Worm (Caenorhabditis elegans) whole organism, L2 larva: ENCODE data around the gene pcn-1.
A peak's percentile ranks its signal among the peaks of the same experiment; 100 is the strongest.

Experiments
- C34F6.9 ChIP-seq: fragments of 150-350 bp; optimal IDR thresholded peaks from 2 replicates; lab custom pipeline; 2014; ENCODE audit warnings: missing biosample characterization, missing genetic modification characterization
- F13H6.1 ChIP-seq: sonication (generic microtip); optimal IDR thresholded peaks from 2 replicates; lab custom pipeline; 2016; ENCODE audit warnings: missing genetic modification characterization, missing compliant biosample characterization
- R02D3.7 ChIP-seq: fragments of 150-350 bp; optimal IDR thresholded peaks from 2 replicates; lab custom pipeline; 2014; ENCODE audit warnings: missing biosample characterization, missing genetic modification characterization
- Y55F3AM.14 ChIP-seq: fragments of 200-800 bp; sonication (Bioruptor generic); optimal IDR thresholded peaks from 2 replicates; lab custom pipeline; 2018; ENCODE audit warnings: mild to moderate bottlenecking, missing genetic modification characterization, missing compliant biosample characterization
- ZK546.5 ChIP-seq: sonication (generic microtip); optimal IDR thresholded peaks from 2 replicates; lab custom pipeline; 2017; ENCODE audit warnings: missing biosample characterization, missing genetic modification characterization
- alr-1 ChIP-seq: fragments of 150-350 bp; optimal IDR thresholded peaks from 2 replicates; lab custom pipeline; 2014; ENCODE audit warnings: missing biosample characterization, missing genetic modification characterization
- aly-2 ChIP-seq: fragments of 150-350 bp; optimal IDR thresholded peaks from 2 replicates; lab custom pipeline; 2014; ENCODE audit warnings: missing biosample characterization, missing genetic modification characterization
- ama-1 ChIP-seq: fragments of 150-350 bp; optimal IDR thresholded peaks from 2 replicates; lab custom pipeline; 2018; ENCODE audit warnings: inconsistent platforms
- blmp-1 ChIP-seq: sonication (generic microtip); optimal IDR thresholded peaks from 2 replicates; lab custom pipeline; 2017; ENCODE audit warnings: missing genetic modification characterization, mild to moderate bottlenecking, missing compliant biosample characterization, antibody characterized with exemption, moderate library complexity; ENCODE audit not compliant: insufficient read depth
- ceh-16 ChIP-seq: fragments of 150-350 bp; optimal IDR thresholded peaks from 2 replicates; lab custom pipeline; 2014; ENCODE audit warnings: missing biosample characterization, missing genetic modification characterization
- ceh-82 ChIP-seq: fragments of 150-350 bp; optimal IDR thresholded peaks from 2 replicates; lab custom pipeline; 2014; ENCODE audit warnings: missing biosample characterization, missing genetic modification characterization
- crh-2 ChIP-seq: sonication (generic microtip); optimal IDR thresholded peaks from 2 replicates; lab custom pipeline; 2017; ENCODE audit warnings: missing biosample characterization, missing genetic modification characterization
- dmd-4 ChIP-seq: sonication (generic microtip); optimal IDR thresholded peaks from 2 replicates; lab custom pipeline; 2017; ENCODE audit warnings: missing biosample characterization, missing genetic modification characterization
- egl-27 ChIP-seq: sonication (generic microtip); optimal IDR thresholded peaks from 3 replicates; lab custom pipeline; 2017; ENCODE audit warnings: missing biosample characterization, missing genetic modification reagents, missing genetic modification characterization
- elt-1 ChIP-seq: fragments of 150-350 bp; optimal IDR thresholded peaks from 2 replicates; lab custom pipeline; 2014; ENCODE audit warnings: missing biosample characterization, missing genetic modification characterization
- elt-3 ChIP-seq: sonication (generic microtip); optimal IDR thresholded peaks from 2 replicates; lab custom pipeline; 2017; ENCODE audit warnings: missing biosample characterization, missing genetic modification characterization
- fos-1 ChIP-seq: fragments of 150-350 bp; optimal IDR thresholded peaks from 2 replicates; lab custom pipeline; 2014; ENCODE audit warnings: missing biosample characterization, missing genetic modification characterization
- gmeb-1 ChIP-seq: fragments of 150-350 bp; optimal IDR thresholded peaks from 2 replicates; lab custom pipeline; 2014; ENCODE audit warnings: missing biosample characterization, missing genetic modification characterization
- lin-11 ChIP-seq: fragments of 150-350 bp; sonication (generic microtip); optimal IDR thresholded peaks from 2 replicates; lab custom pipeline; 2014; ENCODE audit warnings: missing biosample characterization, missing genetic modification characterization, inconsistent platforms, mixed read lengths
- lin-13 ChIP-seq: fragments of 150-350 bp; optimal IDR thresholded peaks from 2 replicates; lab custom pipeline; 2014; ENCODE audit warnings: missing biosample characterization, missing genetic modification reagents, missing genetic modification characterization
- lin-39 ChIP-seq: fragments of 150-350 bp; optimal IDR thresholded peaks from 2 replicates; lab custom pipeline; 2014; ENCODE audit warnings: missing biosample characterization, missing genetic modification reagents, missing genetic modification characterization
- lsy-2 ChIP-seq, 2 experiments: fragments of 150-350 bp in 1 of 2; sonication (generic microtip) in 1 of 2; optimal IDR thresholded peaks; 2 replicates each; lab custom pipeline; 2014 to 2017; ENCODE audit warnings: missing biosample characterization in 2 of 2, missing genetic modification characterization in 2 of 2
- mab-5 ChIP-seq: fragments of 150-350 bp; optimal IDR thresholded peaks from 2 replicates; lab custom pipeline; 2014; ENCODE audit warnings: missing biosample characterization, missing genetic modification characterization
- mbf-1 ChIP-seq: sonication (generic microtip); optimal IDR thresholded peaks from 2 replicates; lab custom pipeline; 2017; ENCODE audit warnings: missing biosample characterization, missing genetic modification characterization
- mdl-1 ChIP-seq, 2 experiments: fragments of 150-350 bp in 1 of 2; sonication (generic microtip) in 1 of 2; optimal IDR thresholded peaks; 2 replicates each; lab custom pipeline; 2017; ENCODE audit warnings: missing biosample characterization in 2 of 2, missing genetic modification characterization in 2 of 2
- nhr-10 ChIP-seq: sonication (generic microtip); optimal IDR thresholded peaks from 2 replicates; lab custom pipeline; 2017; ENCODE audit warnings: missing biosample characterization, missing genetic modification characterization
- nhr-11 ChIP-seq: fragments of 150-350 bp; optimal IDR thresholded peaks from 2 replicates; lab custom pipeline; 2014; ENCODE audit warnings: missing biosample characterization, missing genetic modification characterization
- nhr-12 ChIP-seq: fragments of 150-350 bp; optimal IDR thresholded peaks from 2 replicates; lab custom pipeline; 2014; ENCODE audit warnings: missing biosample characterization, missing genetic modification characterization
- nhr-129 ChIP-seq: fragments of 150-350 bp; optimal IDR thresholded peaks from 2 replicates; lab custom pipeline; 2014; ENCODE audit warnings: missing biosample characterization, missing genetic modification characterization
- nhr-21 ChIP-seq: fragments of 150-350 bp; optimal IDR thresholded peaks from 2 replicates; lab custom pipeline; 2014; ENCODE audit warnings: missing biosample characterization, missing genetic modification characterization
- nhr-23 ChIP-seq: fragments of 150-350 bp; optimal IDR thresholded peaks from 2 replicates; lab custom pipeline; 2014; ENCODE audit warnings: missing biosample characterization, missing genetic modification reagents, missing genetic modification characterization
- nhr-237 ChIP-seq: fragments of 150-350 bp; optimal IDR thresholded peaks from 2 replicates; lab custom pipeline; 2014; ENCODE audit warnings: missing biosample characterization, missing genetic modification characterization
- nhr-25 ChIP-seq: fragments of 150-350 bp; sonication (generic microtip); optimal IDR thresholded peaks from 3 replicates; lab custom pipeline; 2014; ENCODE audit warnings: missing biosample characterization, missing genetic modification characterization
- nhr-6 ChIP-seq: fragments of 150-350 bp; optimal IDR thresholded peaks from 2 replicates; lab custom pipeline; 2014; ENCODE audit warnings: missing biosample characterization, missing genetic modification characterization
- nhr-77 ChIP-seq: fragments of 150-350 bp; optimal IDR thresholded peaks from 2 replicates; lab custom pipeline; 2014; ENCODE audit warnings: missing biosample characterization, missing genetic modification characterization
- peb-1 ChIP-seq: fragments of 150-350 bp; optimal IDR thresholded peaks from 2 replicates; lab custom pipeline; 2014; ENCODE audit warnings: missing biosample characterization, missing genetic modification characterization
- sem-4 ChIP-seq: fragments of 150-350 bp; optimal IDR thresholded peaks from 2 replicates; lab custom pipeline; 2014; ENCODE audit warnings: missing biosample characterization, missing genetic modification reagents, missing genetic modification characterization
- skn-1 ChIP-seq: sonication (generic microtip); optimal IDR thresholded peaks from 2 replicates; lab custom pipeline; 2017; ENCODE audit warnings: missing biosample characterization, missing genetic modification characterization
- sma-3 ChIP-seq: sonication (generic microtip); optimal IDR thresholded peaks from 2 replicates; lab custom pipeline; 2016; ENCODE audit warnings: missing genetic modification reagents, missing genetic modification characterization, missing compliant biosample characterization
- sma-9 ChIP-seq, 2 experiments: fragments of 150-350 bp in 1 of 2; sonication (generic microtip) in 1 of 2; optimal IDR thresholded peaks; 2 replicates each; lab custom pipeline; 2014 to 2016; ENCODE audit warnings: missing genetic modification characterization in 2 of 2, mild to moderate bottlenecking in 1 of 2, missing biosample characterization in 1 of 2, missing compliant biosample characterization in 1 of 2, missing genetic modification reagents in 1 of 2, moderate library complexity in 1 of 2
- snpc-4 ChIP-seq: fragments of 150-350 bp; optimal IDR thresholded peaks from 2 replicates; lab custom pipeline; 2014; ENCODE audit warnings: missing biosample characterization, missing genetic modification characterization
- unc-39 ChIP-seq: fragments of 150-350 bp; optimal IDR thresholded peaks from 2 replicates; lab custom pipeline; 2014; ENCODE audit warnings: missing biosample characterization, missing genetic modification characterization
- unc-55 ChIP-seq: fragments of 150-350 bp; sonication (generic microtip); optimal IDR thresholded peaks from 3 replicates; lab custom pipeline; 2014; ENCODE audit warnings: missing biosample characterization, missing genetic modification reagents, missing genetic modification characterization
- unc-62 ChIP-seq: fragments of 150-350 bp; optimal IDR thresholded peaks from 2 replicates; lab custom pipeline; 2014; ENCODE audit warnings: missing biosample characterization, missing genetic modification reagents, missing genetic modification characterization
- zag-1 ChIP-seq: fragments of 150-350 bp; optimal IDR thresholded peaks from 2 replicates; lab custom pipeline; 2014; ENCODE audit warnings: missing biosample characterization, missing genetic modification characterization
- ztf-1 ChIP-seq: fragments of 200-800 bp; sonication (Bioruptor generic); conservative IDR thresholded peaks from 2 replicates; pipeline ENCODE4 v1.3.6; 2022; ENCODE audit warnings: missing genetic modification characterization, missing compliant biosample characterization
- ztf-11 ChIP-seq: sonication (generic microtip); optimal IDR thresholded peaks from 2 replicates; lab custom pipeline; 2017; ENCODE audit warnings: missing biosample characterization, missing genetic modification characterization
- ztf-4 ChIP-seq: fragments of 150-350 bp; optimal IDR thresholded peaks from 2 replicates; lab custom pipeline; 2014; ENCODE audit warnings: missing biosample characterization, missing genetic modification characterization

The pcn-1 gene

ce11 chrIV:4049398-4049998 is at the start of gene pcn-1:
Gene pcn-1, minus strand, starts transcription at chrIV:4049448.
- TF ChIP-seq gmeb-1 (tag; lab: Kevin White, UChicago), result peak; percentile 99
- TF ChIP-seq egl-27 (tag; lab: Kevin White, UChicago), result peak; percentile 90
- no peak for TF ChIP-seq alr-1 (tag; lab: Kevin White, UChicago)
- TF ChIP-seq sem-4 (tag; lab: Kevin White, UChicago), result peak; percentile 85
- TF ChIP-seq unc-39 (tag; lab: Kevin White, UChicago), result no peak
- peak; percentile 96 for TF ChIP-seq sma-3 (GFP tag; lab: Kevin White, UChicago)
- TF ChIP-seq lsy-2 (tag; optimal IDR thresholded peaks at IDR 0.05; lab: Kevin White, UChicago), result peak; percentile 94 to 96
- TF ChIP-seq nhr-6 (tag; lab: Kevin White, UChicago), result peak; percentile 83
- TF ChIP-seq unc-55, result peak; percentile 94
- peak; percentile 97 for TF ChIP-seq crh-2
- TF ChIP-seq lin-13 (GFP tag; lab: Kevin White, UChicago), result peak; percentile 89
- no peak for TF ChIP-seq nhr-11 (tag; lab: Kevin White, UChicago)
- TF ChIP-seq R02D3.7 (tag; lab: Kevin White, UChicago), result peak; percentile 68
- no peak for TF ChIP-seq lin-39
- TF ChIP-seq nhr-237 (tag; lab: Kevin White, UChicago), result peak; percentile 29
- peak; percentile 87 for TF ChIP-seq fos-1 (tag; lab: Kevin White, UChicago)
- peak; percentile 83 for TF ChIP-seq Y55F3AM.14 (GFP tag; lab: Kevin White, UChicago)
- TF ChIP-seq ceh-16 (tag; lab: Kevin White, UChicago), result peak; percentile 71
- peak; percentile 95 for TF ChIP-seq sma-9 (GFP tag; optimal IDR thresholded peaks at IDR 0.05; lab: Kevin White, UChicago)
- no peak for TF ChIP-seq sma-9 (tag; optimal IDR thresholded peaks at IDR 0.05; lab: Kevin White, UChicago)
- TF ChIP-seq ceh-82 (tag; lab: Kevin White, UChicago), result peak; percentile 33
- no peak for TF ChIP-seq unc-62 (GFP tag; lab: Kevin White, UChicago)
- TF ChIP-seq dmd-4 (tag; lab: Kevin White, UChicago), result peak; percentile 75
- peak; percentile 21 for TF ChIP-seq zag-1 (tag; lab: Kevin White, UChicago)
- TF ChIP-seq snpc-4 (tag; lab: Kevin White, UChicago), result peak; percentile 70
- no peak for TF ChIP-seq ztf-11 (tag; lab: Kevin White, UChicago)
- peak; percentile 61 for TF ChIP-seq nhr-10
- TF ChIP-seq peb-1 (tag; lab: Kevin White, UChicago), result no peak
- peak; percentile 98 for TF ChIP-seq C34F6.9 (tag; lab: Kevin White, UChicago)
- peak; percentile 93 for TF ChIP-seq mab-5
- TF ChIP-seq ztf-4 (tag; lab: Kevin White, UChicago), result peak; percentile 78
- TF ChIP-seq nhr-12 (tag; lab: Kevin White, UChicago), result peak; percentile 34
- TF ChIP-seq elt-3 (tag; lab: Kevin White, UChicago), result no peak
- TF ChIP-seq ZK546.5 (tag; lab: Kevin White, UChicago), result peak; percentile 53
- TF ChIP-seq mdl-1 (tag; optimal IDR thresholded peaks at IDR 0.05; lab: Kevin White, UChicago), result peak in 1 of 2 experiments; percentile 14
- TF ChIP-seq nhr-77, result peak; percentile 73
- no peak for TF ChIP-seq elt-1 (tag; lab: Kevin White, UChicago)
- peak; percentile 43 for TF ChIP-seq ama-1 (lab: Kevin White, UChicago)
- peak; percentile 95 for TF ChIP-seq nhr-21 (tag; lab: Kevin White, UChicago)
- no peak for TF ChIP-seq nhr-23 (tag; lab: Kevin White, UChicago)
- peak; percentile 77 for TF ChIP-seq nhr-129 (tag; lab: Kevin White, UChicago)
- 0 out of 2 replicates have a peak, but pooled peaks have one; percentile 43 for TF ChIP-seq ztf-1 (GFP tag; lab: Robert Waterston, UW)
- TF ChIP-seq nhr-25 (tag; lab: Kevin White, UChicago), result peak; percentile 97
- TF ChIP-seq lin-11 (tag; lab: Kevin White, UChicago), result peak; percentile 78
- TF ChIP-seq mbf-1 (tag; lab: Kevin White, UChicago), result peak; percentile 20
- peak; percentile 51 for TF ChIP-seq blmp-1
- no peak for TF ChIP-seq skn-1 (tag; lab: Kevin White, UChicago)
- TF ChIP-seq aly-2, result no peak
- peak; percentile 93 for TF ChIP-seq F13H6.1 (tag; lab: Kevin White, UChicago)
- TF ChIP-seq, all 48 proteins: peak for 36
